Worm (Caenorhabditis elegans) whole organism, L1 larva: ENCODE data around the gene glb-7.
A peak's percentile ranks its signal among the peaks of the same experiment; 100 is the strongest.

Experiments
- F16B12.6 ChIP-seq: fragments of 150-350 bp; optimal IDR thresholded peaks from 2 replicates; lab custom pipeline; 2014; ENCODE audit warnings: missing biosample characterization, missing genetic modification characterization
- aly-2 ChIP-seq: fragments of 150-350 bp; optimal IDR thresholded peaks from 2 replicates; lab custom pipeline; 2014; ENCODE audit warnings: missing biosample characterization, missing genetic modification characterization
- blmp-1 ChIP-seq: fragments of 150-350 bp; optimal IDR thresholded peaks from 2 replicates; lab custom pipeline; 2014; ENCODE audit warnings: missing biosample characterization, missing genetic modification characterization
- ceh-63 ChIP-seq: fragments of 200-800 bp; sonication (Bioruptor generic); optimal IDR thresholded peaks from 2 replicates; lab custom pipeline; 2018; ENCODE audit warnings: mild to moderate bottlenecking, missing genetic modification characterization, missing compliant biosample characterization
- ceh-8 ChIP-seq: fragments of 200-800 bp; sonication (Bioruptor generic); optimal IDR thresholded peaks from 2 replicates; lab custom pipeline; 2018; ENCODE audit warnings: mild to moderate bottlenecking, missing genetic modification characterization, moderate library complexity, missing compliant biosample characterization
- ceh-82 ChIP-seq, 3 experiments: fragments of 150-350 bp in 1 of 3; sonication (generic microtip) in 2 of 3; optimal IDR thresholded peaks; 2 replicates each; lab custom pipeline; 2014 to 2017; ENCODE audit warnings: missing biosample characterization in 3 of 3, missing genetic modification characterization in 3 of 3
- dsc-1 ChIP-seq: sonication (generic microtip); optimal IDR thresholded peaks from 2 replicates; lab custom pipeline; 2016; ENCODE audit warnings: mild to moderate bottlenecking, missing genetic modification characterization, missing compliant biosample characterization
- efl-1 ChIP-seq, 4 experiments: fragments of 150-350 bp; optimal IDR thresholded peaks in 3 of 4; peaks in 1 of 4; 1 replicate in 1 of 4; 2 replicates in 3 of 4; lab custom pipeline; 2014; ENCODE audit warnings: missing biosample characterization in 2 of 4, missing genetic modification characterization in 2 of 4, missing genetic modification reagents in 2 of 4
- egl-27 ChIP-seq, 2 experiments: fragments of 150-350 bp in 1 of 2; sonication (generic microtip); optimal IDR thresholded peaks; 3 replicates each; lab custom pipeline; 2017 to 2018; ENCODE audit warnings: missing biosample characterization in 2 of 2, missing genetic modification characterization in 2 of 2, missing genetic modification reagents in 2 of 2
- elt-3 ChIP-seq, 6 experiments: fragments of 150-350 bp in 1 of 6; sonication (generic microtip); optimal IDR thresholded peaks; 2 replicates each; lab custom pipeline; 2017 to 2018; ENCODE audit warnings: missing biosample characterization in 6 of 6, missing genetic modification characterization in 6 of 6, inconsistent platforms in 1 of 6
- fkh-10 ChIP-seq: sonication (generic microtip); optimal IDR thresholded peaks from 2 replicates; lab custom pipeline; 2017; ENCODE audit warnings: missing biosample characterization, missing genetic modification reagents, missing genetic modification characterization
- fkh-4 ChIP-seq: sonication (generic microtip); optimal IDR thresholded peaks from 2 replicates; lab custom pipeline; 2016; ENCODE audit warnings: missing compliant biosample characterization, missing genetic modification characterization, borderline replicate concordance
- fkh-8 ChIP-seq: sonication (generic microtip); optimal IDR thresholded peaks from 2 replicates; lab custom pipeline; 2016; ENCODE audit warnings: mild to moderate bottlenecking, missing genetic modification characterization, missing compliant biosample characterization
- isw-1 ChIP-seq: fragments of 200-800 bp; sonication (Bioruptor generic); IDR thresholded peaks from 2 replicates; pipeline ENCODE4 v1.3.6; 2022; ENCODE audit warnings: missing genetic modification characterization, missing compliant biosample characterization
- lin-14 ChIP-seq: fragments of 200-800 bp; sonication (Bioruptor generic); optimal IDR thresholded peaks from 2 replicates; lab custom pipeline; 2018; ENCODE audit warnings: mild to moderate bottlenecking, missing genetic modification characterization, moderate library complexity, missing compliant biosample characterization
- lin-15B ChIP-seq: fragments of 150-350 bp; sonication (generic microtip); optimal IDR thresholded peaks from 3 replicates; lab custom pipeline; 2014; ENCODE audit warnings: missing biosample characterization, missing genetic modification characterization
- mab-9 ChIP-seq: fragments of 200-800 bp; sonication (Bioruptor generic); IDR thresholded peaks from 2 replicates; pipeline ENCODE4 v1.3.6; 2022; ENCODE audit warnings: missing genetic modification reagents, missing genetic modification characterization, missing compliant biosample characterization
- nhr-12 ChIP-seq: sonication (generic microtip); optimal IDR thresholded peaks from 2 replicates; lab custom pipeline; 2017; ENCODE audit warnings: missing biosample characterization, missing genetic modification characterization
- nhr-20 ChIP-seq: sonication (generic microtip); optimal IDR thresholded peaks from 2 replicates; lab custom pipeline; 2016; ENCODE audit warnings: mild to moderate bottlenecking, missing genetic modification characterization, missing compliant biosample characterization
- nhr-28 ChIP-seq: fragments of 150-350 bp; optimal IDR thresholded peaks from 2 replicates; lab custom pipeline; 2014; ENCODE audit warnings: missing biosample characterization, missing genetic modification characterization
- nhr-47 ChIP-seq: sonication (generic microtip); optimal IDR thresholded peaks from 2 replicates; lab custom pipeline; 2016; ENCODE audit warnings: mild to moderate bottlenecking, missing genetic modification characterization, moderate library complexity, missing compliant biosample characterization
- nhr-71 ChIP-seq: sonication (generic microtip); optimal IDR thresholded peaks from 2 replicates; lab custom pipeline; 2016; ENCODE audit warnings: mild to moderate bottlenecking, missing genetic modification characterization, moderate library complexity, missing compliant biosample characterization
- nhr-76 ChIP-seq: sonication (generic microtip); optimal IDR thresholded peaks from 2 replicates; lab custom pipeline; 2017; ENCODE audit warnings: missing biosample characterization, missing genetic modification characterization
- nhr-77 ChIP-seq: fragments of 150-350 bp; optimal IDR thresholded peaks from 2 replicates; lab custom pipeline; 2014; ENCODE audit warnings: missing biosample characterization, missing genetic modification characterization
- nhr-84 ChIP-seq: sonication (generic microtip); optimal IDR thresholded peaks from 2 replicates; lab custom pipeline; 2017; ENCODE audit warnings: missing biosample characterization, missing genetic modification characterization
- pag-3 ChIP-seq: sonication (generic microtip); optimal IDR thresholded peaks from 2 replicates; lab custom pipeline; 2017; ENCODE audit warnings: missing genetic modification characterization, mild to moderate bottlenecking, missing compliant biosample characterization, antibody characterized with exemption, borderline replicate concordance; ENCODE audit not compliant: insufficient read depth
- pax-3 ChIP-seq: fragments of 200-800 bp; sonication (Bioruptor generic); optimal IDR thresholded peaks from 2 replicates; lab custom pipeline; 2018; ENCODE audit warnings: mild to moderate bottlenecking, missing genetic modification characterization, moderate library complexity, missing compliant biosample characterization
- sup-37 ChIP-seq: fragments of 200-800 bp; sonication (Bioruptor generic); optimal IDR thresholded peaks from 2 replicates; lab custom pipeline; 2018; ENCODE audit warnings: mild to moderate bottlenecking, missing genetic modification characterization, missing compliant biosample characterization
- swsn-7 ChIP-seq: sonication (generic microtip); optimal IDR thresholded peaks from 2 replicates; lab custom pipeline; 2016; ENCODE audit warnings: missing genetic modification characterization, missing compliant biosample characterization
- tbx-2 ChIP-seq: sonication (generic microtip); optimal IDR thresholded peaks from 2 replicates; lab custom pipeline; 2016; ENCODE audit warnings: missing genetic modification characterization, missing compliant biosample characterization
- unc-62 ChIP-seq: fragments of 150-350 bp; optimal IDR thresholded peaks from 2 replicates; lab custom pipeline; 2014; ENCODE audit warnings: missing biosample characterization, missing genetic modification reagents, missing genetic modification characterization
- unc-86 ChIP-seq: sonication (generic microtip); optimal IDR thresholded peaks from 2 replicates; lab custom pipeline; 2016; ENCODE audit warnings: missing genetic modification characterization, missing compliant biosample characterization
- vab-15 ChIP-seq: sonication (generic microtip); optimal IDR thresholded peaks from 2 replicates; lab custom pipeline; 2017; ENCODE audit warnings: missing genotype, mild to moderate bottlenecking, missing genetic modification characterization, missing compliant biosample characterization
- xbp-1 ChIP-seq: sonication (generic microtip); optimal IDR thresholded peaks from 2 replicates; lab custom pipeline; 2016; ENCODE audit warnings: missing genetic modification characterization, missing compliant biosample characterization
- zip-4 ChIP-seq: fragments of 200-800 bp; sonication (Bioruptor generic); optimal IDR thresholded peaks from 2 replicates; lab custom pipeline; 2018; ENCODE audit warnings: mild to moderate bottlenecking, missing genetic modification characterization, moderate library complexity, missing compliant biosample characterization

glb-7 gene

DNA sequence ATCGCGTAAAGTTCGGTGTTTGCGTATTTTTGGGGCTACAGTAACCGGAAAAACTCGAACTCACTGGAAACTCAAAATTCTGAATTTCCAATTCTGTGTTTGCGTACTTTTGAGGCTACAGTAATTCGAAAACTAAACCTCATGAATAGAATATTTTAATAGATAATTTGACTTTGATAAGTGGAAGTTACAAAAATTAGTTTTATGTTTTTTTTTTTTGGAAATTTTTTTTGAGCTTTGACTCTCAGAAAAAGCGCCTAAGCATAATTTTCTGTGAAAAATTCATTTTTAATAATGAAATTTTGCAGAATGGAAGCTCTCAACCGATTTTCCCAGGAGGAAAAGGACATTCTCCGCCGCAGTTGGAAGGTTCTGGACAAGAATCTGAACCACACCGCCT is at the start of gene glb-7:
Gene glb-7 (plus strand): TSS at position 301 of the 400 bp plus-strand sequence.
- TF ChIP-seq nhr-77 (no peak), xbp-1 (tag; lab: Kevin White, UChicago) (no peak), egl-27 (tag; optimal IDR thresholded peaks at IDR 0.05; lab: Kevin White, UChicago) (no peak), F16B12.6 (tag; lab: Kevin White, UChicago) (no peak), elt-3 (tag; optimal IDR thresholded peaks at IDR 0.05; lab: Kevin White, UChicago) (no peak), ceh-8 (no peak), dsc-1 (no peak), aly-2 (tag; lab: Kevin White, UChicago) (no peak), ceh-63 (GFP tag; lab: Kevin White, UChicago) (no peak), fkh-4 (tag; lab: Kevin White, UChicago) (no peak), isw-1 (GFP tag; lab: Robert Waterston, UW) (no peak), mab-9 (GFP tag; lab: Robert Waterston, UW) (no peak), blmp-1 (tag; lab: Kevin White, UChicago) (no peak), fkh-8 (tag; lab: Kevin White, UChicago) (no peak), nhr-12 (no peak)

- TF ChIP-seq pax-3 (tag; lab: Kevin White, UChicago) (no peak), swsn-7 (tag; lab: Kevin White, UChicago) (no peak), pag-3 (tag; lab: Kevin White, UChicago) (no peak), efl-1 (optimal IDR thresholded peaks at IDR 0.05; lab: Kevin White, UChicago) (no peak), efl-1 (GFP tag; optimal IDR thresholded peaks at IDR 0.05 in 1 of 2; lab: Kevin White, UChicago) (peak in 1 of 2 experiments; percentile 54), nhr-71 (peak; percentile 52), nhr-47 (tag; lab: Kevin White, UChicago) (peak; percentile 48), elt-3 (tag; optimal IDR thresholded peaks at IDR 0.05; lab: Kevin White, UChicago) (peak in 1 of 6 experiments; percentile 0), tbx-2 (tag; lab: Kevin White, UChicago) (peak; percentile 34), fkh-8 (tag; lab: Kevin White, UChicago) (peak; percentile 37), vab-15 (tag; lab: Kevin White, UChicago) (no peak), nhr-76 (tag; lab: Kevin White, UChicago) (no peak), lin-14 (GFP tag; lab: Kevin White, UChicago) (peak; percentile 52)
Measured at ce11 chrIV:2077159-2077835, 45.3 kb upstream of the glb-7 start.

DNA sequence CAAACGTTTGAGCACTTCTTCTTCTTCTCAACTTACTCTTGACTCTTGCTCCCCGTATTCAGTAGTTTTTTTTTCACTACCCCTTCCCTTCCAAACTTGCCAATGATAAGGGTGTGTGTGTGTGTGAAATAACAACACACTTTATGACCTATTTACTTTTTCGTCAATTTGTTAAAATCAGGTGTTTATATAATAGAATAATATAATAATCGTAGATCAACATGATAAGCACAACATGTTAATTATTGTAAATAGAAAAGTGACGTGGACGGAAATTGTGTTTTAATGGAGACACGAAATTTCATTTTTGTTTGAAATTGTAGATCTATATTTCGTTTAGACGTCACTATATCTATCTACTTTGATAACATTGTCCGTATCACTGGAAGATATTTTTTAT is 42.2 kb upstream of the glb-7 start:
- TF ChIP-seq vab-15 (tag; lab: Kevin White, UChicago) (no peak), fkh-8 (tag; lab: Kevin White, UChicago) (no peak), zip-4 (GFP tag; lab: Kevin White, UChicago) (no peak), ceh-82 (tag; optimal IDR thresholded peaks at IDR 0.05; lab: Kevin White, UChicago) (no peak), mab-9 (GFP tag; lab: Robert Waterston, UW) (no peak), nhr-84 (tag; lab: Kevin White, UChicago) (no peak), unc-86 (tag; lab: Kevin White, UChicago) (no peak), unc-62 (GFP tag; lab: Kevin White, UChicago) (no peak), fkh-10 (no peak), lin-15B (tag; lab: Kevin White, UChicago) (no peak), nhr-77 (no peak), isw-1 (GFP tag; lab: Robert Waterston, UW) (no peak), sup-37 (no peak), nhr-28 (tag; lab: Kevin White, UChicago) (no peak), nhr-20 (no peak), elt-3 (tag; optimal IDR thresholded peaks at IDR 0.05; lab: Kevin White, UChicago) (no peak)
